Fruit fly (Drosophila melanogaster) whole organism, embryonic: ENCODE data around the gene CG6051.

Source experiments
- ATbp ChIP-seq: fragments of 200-800 bp; sonication (Bioruptor generic); optimal IDR thresholded peaks from 2 replicates; lab custom pipeline; 2017; ENCODE audit warnings: missing biosample characterization, mild to moderate bottlenecking, missing genetic modification characterization, missing genetic modification reagents
- Asciz ChIP-seq: fragments of 200-800 bp; sonication (Bioruptor generic); optimal IDR thresholded peaks from 2 replicates; lab custom pipeline; 2017; ENCODE audit warnings: missing biosample characterization, mild to moderate bottlenecking, missing genetic modification characterization, missing genetic modification reagents
- CG10654 ChIP-seq: fragments of 200-800 bp; sonication (Bioruptor generic); optimal IDR thresholded peaks from 2 replicates; lab custom pipeline; 2016; ENCODE audit warnings: missing biosample characterization, missing genetic modification characterization
- CG10959 ChIP-seq: fragments of 200-800 bp; sonication (Bioruptor generic); IDR thresholded peaks from 2 replicates; pipeline ENCODE4 v1.3.6; 2022; ENCODE audit warnings: missing biosample characterization, missing genetic modification characterization
- CG10979 ChIP-seq: fragments of 200-800 bp; sonication (Bioruptor generic); optimal IDR thresholded peaks from 2 replicates; lab custom pipeline; 2018; ENCODE audit warnings: missing biosample characterization, mild to moderate bottlenecking, missing genetic modification characterization, moderate library complexity
- CG11093 ChIP-seq: fragments of 200-800 bp; sonication (Bioruptor generic); IDR thresholded peaks from 3 replicates; pipeline ENCODE4 v1.3.6; 2022; ENCODE audit warnings: missing biosample characterization, missing genetic modification characterization
- CG11723 ChIP-seq: fragments of 200-800 bp; sonication (Bioruptor generic); optimal IDR thresholded peaks from 2 replicates; lab custom pipeline; 2017; ENCODE audit warnings: missing biosample characterization, mild to moderate bottlenecking, missing genetic modification characterization
- CG13123 ChIP-seq: fragments of 200-800 bp; sonication (Bioruptor generic); optimal IDR thresholded peaks from 2 replicates; lab custom pipeline; 2016; ENCODE audit warnings: missing biosample characterization, missing genetic modification characterization
- CG14965 ChIP-seq: fragments of 200-800 bp; sonication (Bioruptor generic); optimal IDR thresholded peaks from 2 replicates; lab custom pipeline; 2016; ENCODE audit warnings: missing biosample characterization, missing genetic modification characterization, borderline replicate concordance
- CG1529 ChIP-seq: fragments of 200-800 bp; sonication (Bioruptor generic); optimal IDR thresholded peaks from 3 replicates; lab custom pipeline; 2018; ENCODE audit warnings: missing biosample characterization, missing genetic modification characterization
- CG1603 ChIP-seq: fragments of 200-800 bp; sonication (Bioruptor generic); optimal IDR thresholded peaks from 2 replicates; lab custom pipeline; 2019; ENCODE audit warnings: missing biosample characterization, mild to moderate bottlenecking, missing genetic modification characterization, moderate library complexity
- CG1647 ChIP-seq: fragments of 200-800 bp; sonication (Bioruptor generic); optimal IDR thresholded peaks from 3 replicates; lab custom pipeline; 2016; ENCODE audit warnings: missing biosample characterization, missing genetic modification characterization
- CG16863 ChIP-seq: fragments of 200-800 bp; sonication (Bioruptor generic); optimal IDR thresholded peaks from 3 replicates; lab custom pipeline; 2016; ENCODE audit warnings: missing biosample characterization, missing genetic modification characterization
- CG17359 ChIP-seq: fragments of 200-800 bp; sonication (Bioruptor generic); optimal IDR thresholded peaks from 3 replicates; lab custom pipeline; 2018; ENCODE audit warnings: missing biosample characterization, mild to moderate bottlenecking, missing genetic modification characterization, moderate library complexity
- CG17829 ChIP-seq: fragments of 200-800 bp; optimal IDR thresholded peaks from 2 replicates; lab custom pipeline; 2019; ENCODE audit warnings: missing biosample characterization, mild to moderate bottlenecking, missing genetic modification characterization, moderate library complexity
- CG18476 ChIP-seq: fragments of 200-800 bp; sonication (Bioruptor generic); optimal IDR thresholded peaks from 2 replicates; lab custom pipeline; 2016; ENCODE audit warnings: missing biosample characterization, mild to moderate bottlenecking, missing genetic modification characterization
- CG2129 ChIP-seq: fragments of 200-800 bp; sonication (Bioruptor generic); IDR thresholded peaks from 2 replicates; pipeline ENCODE4 v1.3.6; 2022; ENCODE audit warnings: missing biosample characterization, missing genetic modification characterization; ENCODE audit not compliant: partially characterized antibody
- CG2199 ChIP-seq: fragments of 200-800 bp; sonication (Bioruptor generic); IDR thresholded peaks from 3 replicates; pipeline ENCODE4 v1.3.6; 2022; ENCODE audit warnings: missing biosample characterization, missing genetic modification characterization
- CG2202 ChIP-seq: fragments of 200-800 bp; sonication (Bioruptor generic); optimal IDR thresholded peaks from 2 replicates; lab custom pipeline; 2018; ENCODE audit warnings: missing biosample characterization, mild to moderate bottlenecking, missing genetic modification characterization
- CG2712 ChIP-seq: fragments of 200-800 bp; optimal IDR thresholded peaks from 3 replicates; lab custom pipeline; 2019; ENCODE audit warnings: missing biosample characterization, mild to moderate bottlenecking, missing genetic modification characterization, moderate library complexity
- CG3163 ChIP-seq: fragments of 200-800 bp; sonication (Bioruptor generic); optimal IDR thresholded peaks from 3 replicates; lab custom pipeline; 2016; ENCODE audit warnings: missing biosample characterization, missing genetic modification characterization
- CG3847 ChIP-seq: fragments of 200-800 bp; sonication (Bioruptor generic); IDR thresholded peaks from 2 replicates; pipeline ENCODE4 v1.3.6; 2022; ENCODE audit warnings: missing biosample characterization, missing genetic modification characterization
- CG4820 ChIP-seq: fragments of 200-800 bp; sonication (Bioruptor generic); optimal IDR thresholded peaks from 3 replicates; lab custom pipeline; 2016; ENCODE audit warnings: missing biosample characterization, missing genetic modification characterization
- CG6272 ChIP-seq: fragments of 200-800 bp; sonication (Bioruptor generic); IDR thresholded peaks from 2 replicates; pipeline ENCODE4 v1.3.6; 2022; ENCODE audit warnings: missing biosample characterization, missing genetic modification characterization
- CG6791 ChIP-seq: fragments of 200-800 bp; sonication (Bioruptor generic); IDR thresholded peaks from 3 replicates; pipeline ENCODE4 v1.3.6; 2022; ENCODE audit warnings: missing biosample characterization, missing genetic modification characterization; ENCODE audit not compliant: partially characterized antibody
- Dip3 ChIP-seq: fragments of 200-800 bp; sonication (Bioruptor generic); optimal IDR thresholded peaks from 3 replicates; lab custom pipeline; 2016; ENCODE audit warnings: missing biosample characterization, missing genetic modification characterization
- HmgD ChIP-seq: fragments of 200-800 bp; sonication (Bioruptor generic); optimal IDR thresholded peaks from 3 replicates; lab custom pipeline; 2016; ENCODE audit warnings: missing biosample characterization, missing genetic modification characterization
- Med ChIP-seq: fragments of 200-800 bp; sonication (Bioruptor generic); peaks from one replicate; lab custom pipeline; 2016; ENCODE audit warnings: missing biosample characterization, missing genetic modification characterization, mild to moderate bottlenecking, inconsistent platforms, moderate library complexity
- Nf-YA ChIP-seq: fragments of 200-800 bp; sonication (Bioruptor generic); IDR thresholded peaks from 2 replicates; pipeline ENCODE4 v1.3.6; 2022; ENCODE audit warnings: missing biosample characterization, missing genetic modification characterization
- Tbp ChIP-seq: fragments of >200 bp; optimal IDR thresholded peaks from 2 replicates; lab custom pipeline; 2018; ENCODE audit warnings: missing biosample characterization, missing genetic modification characterization
- Vsx1 ChIP-seq: fragments of 200-800 bp; sonication (Bioruptor generic); optimal IDR thresholded peaks from 2 replicates; lab custom pipeline; 2017; ENCODE audit warnings: missing biosample characterization, mild to moderate bottlenecking, missing genetic modification characterization, missing genetic modification reagents
- ash1 ChIP-seq: fragments of 200-800 bp; sonication (Bioruptor generic); optimal IDR thresholded peaks from 2 replicates; lab custom pipeline; 2018; ENCODE audit warnings: missing biosample characterization, mild to moderate bottlenecking, missing genetic modification characterization
- bsh ChIP-seq, 2 experiments: fragments of 200-800 bp; sonication (Bioruptor generic); optimal IDR thresholded peaks; 2 replicates each; lab custom pipeline; 2017 to 2018; ENCODE audit warnings: mild to moderate bottlenecking in 2 of 2, missing biosample characterization in 2 of 2, missing genetic modification characterization in 2 of 2, moderate library complexity in 1 of 2
- da ChIP-seq: fragments of 200-800 bp; sonication (Bioruptor generic); optimal IDR thresholded peaks from 2 replicates; lab custom pipeline; 2016; ENCODE audit warnings: missing biosample characterization, missing genetic modification characterization
- eve ChIP-seq, 2 experiments: fragments of >200 bp; optimal IDR thresholded peaks; 2 replicates each; lab custom pipeline; 2017; ENCODE audit warnings: missing biosample characterization in 2 of 2, missing genetic modification characterization in 2 of 2
- exex ChIP-seq: fragments of 200-800 bp; sonication (Bioruptor generic); optimal IDR thresholded peaks from 4 replicates; lab custom pipeline; 2018; ENCODE audit warnings: missing biosample characterization, mild to moderate bottlenecking, missing genetic modification characterization, moderate library complexity
- fd96Cb ChIP-seq: fragments of 200-800 bp; sonication (Bioruptor generic); optimal IDR thresholded peaks from 2 replicates; lab custom pipeline; 2018; ENCODE audit warnings: missing biosample characterization, mild to moderate bottlenecking, missing genetic modification characterization, moderate library complexity
- fu2 ChIP-seq: fragments of 200-800 bp; sonication (Bioruptor generic); optimal IDR thresholded peaks from 2 replicates; lab custom pipeline; 2016; ENCODE audit warnings: missing biosample characterization, missing genetic modification characterization
- gcm2 ChIP-seq: fragments of 200-800 bp; sonication (Bioruptor generic); optimal IDR thresholded peaks from 2 replicates; lab custom pipeline; 2016; ENCODE audit warnings: missing biosample characterization, missing genetic modification characterization
- lbe ChIP-seq: fragments of 200-800 bp; sonication (Bioruptor generic); optimal IDR thresholded peaks from 2 replicates; lab custom pipeline; 2016; ENCODE audit warnings: missing biosample characterization, mild to moderate bottlenecking, missing genetic modification characterization
- nmo ChIP-seq: fragments of 200-800 bp; sonication (Bioruptor generic); optimal IDR thresholded peaks from 2 replicates; lab custom pipeline; 2018; ENCODE audit warnings: missing biosample characterization, mild to moderate bottlenecking, missing genetic modification characterization, moderate library complexity
- pita ChIP-seq: fragments of 200-800 bp; sonication (Bioruptor generic); optimal IDR thresholded peaks from 2 replicates; lab custom pipeline; 2017; ENCODE audit warnings: missing biosample characterization, mild to moderate bottlenecking, missing genetic modification characterization
- pnt ChIP-seq: fragments of 200-800 bp; sonication (Bioruptor generic); optimal IDR thresholded peaks from 3 replicates; lab custom pipeline; 2016; ENCODE audit warnings: missing biosample characterization, missing genetic modification characterization
- sens ChIP-seq: fragments of 200-800 bp; sonication (Bioruptor generic); peaks from one replicate; lab custom pipeline; 2016; ENCODE audit warnings: missing biosample characterization, missing genetic modification characterization
- sens-2 ChIP-seq: fragments of 200-800 bp; sonication (Bioruptor generic); IDR thresholded peaks from 2 replicates; pipeline ENCODE4 v1.3.6; 2022; ENCODE audit warnings: missing biosample characterization, missing genetic modification characterization
- sisA ChIP-seq: fragments of 200-800 bp; sonication (Bioruptor generic); IDR thresholded peaks from 2 replicates; pipeline ENCODE4 v1.3.6; 2022; ENCODE audit warnings: missing biosample characterization, missing genetic modification characterization
- tna ChIP-seq: fragments of 200-800 bp; sonication (Bioruptor generic); IDR thresholded peaks from 2 replicates; pipeline ENCODE4 v1.3.6; 2022; ENCODE audit warnings: missing biosample characterization, missing genetic modification characterization; ENCODE audit not compliant: partially characterized antibody
- trem ChIP-seq: fragments of 200-800 bp; optimal IDR thresholded peaks from 3 replicates; lab custom pipeline; 2019; ENCODE audit warnings: missing biosample characterization, mild to moderate bottlenecking, missing genetic modification characterization, moderate library complexity
- unpg ChIP-seq: fragments of 200-800 bp; sonication (Bioruptor generic); optimal IDR thresholded peaks from 3 replicates; lab custom pipeline; 2018; ENCODE audit warnings: missing biosample characterization, mild to moderate bottlenecking, missing genetic modification characterization, moderate library complexity

The CG6051 gene

dm6 chr3R:27139963-27140362 is 10.9 kb downstream of the CG6051 start (continued):
- peak; percentile 12 for TF ChIP-seq fd96Cb
- no peak for TF ChIP-seq trem (tag; lab: Kevin White, UChicago)
- peak; percentile 60 for TF ChIP-seq Med (GFP tag; lab: Kevin White, UChicago)
- peak; percentile 10 for TF ChIP-seq CG10979
- no peak for TF ChIP-seq CG3163 (GFP tag; lab: Kevin White, UChicago)
- TF ChIP-seq CG6791 (GFP tag; lab: Robert Waterston, UW) = peak; percentile 38; the same call in 1 of the 3 replicates
- no peak for TF ChIP-seq Vsx1
- peak; percentile 20 for TF ChIP-seq nmo (GFP tag; lab: Kevin White, UChicago)
- peak; percentile 91 for TF ChIP-seq sens (GFP tag; lab: Kevin White, UChicago)
- TF ChIP-seq Tbp (GFP tag; lab: Kevin White, UChicago) = no peak
- no peak for TF ChIP-seq HmgD
- TF ChIP-seq ATbp (GFP tag; lab: Kevin White, UChicago) = peak; percentile 7
- no peak for TF ChIP-seq pita (GFP tag; lab: Kevin White, UChicago)
- no peak for TF ChIP-seq Dip3 (GFP tag; lab: Kevin White, UChicago)
- no peak for TF ChIP-seq CG10959 (GFP tag; lab: Robert Waterston, UW)
- no peak for TF ChIP-seq CG17829
- TF ChIP-seq CG2202 (tag; lab: Kevin White, UChicago) = no peak
- TF ChIP-seq ash1 (GFP tag; lab: Kevin White, UChicago) = no peak
- TF ChIP-seq CG18476 (GFP tag; lab: Kevin White, UChicago) = no peak
- no peak for TF ChIP-seq Asciz (GFP tag; lab: Kevin White, UChicago)
- no peak for TF ChIP-seq CG13123 (GFP tag; lab: Kevin White, UChicago)
- TF ChIP-seq CG3847 = 0 out of 2 replicates have a peak, but pooled peaks have one; percentile 5
- TF ChIP-seq CG11723 = no peak
- TF ChIP-seq pnt (GFP tag; lab: Kevin White, UChicago) = no peak
- TF ChIP-seq, all 482 proteins: peak for 30

- TF ChIP-seq CG17829 = no peak
Measured at dm6 chr3R:27138700-27139099, 12.2 kb downstream of the CG6051 start.

DNA sequence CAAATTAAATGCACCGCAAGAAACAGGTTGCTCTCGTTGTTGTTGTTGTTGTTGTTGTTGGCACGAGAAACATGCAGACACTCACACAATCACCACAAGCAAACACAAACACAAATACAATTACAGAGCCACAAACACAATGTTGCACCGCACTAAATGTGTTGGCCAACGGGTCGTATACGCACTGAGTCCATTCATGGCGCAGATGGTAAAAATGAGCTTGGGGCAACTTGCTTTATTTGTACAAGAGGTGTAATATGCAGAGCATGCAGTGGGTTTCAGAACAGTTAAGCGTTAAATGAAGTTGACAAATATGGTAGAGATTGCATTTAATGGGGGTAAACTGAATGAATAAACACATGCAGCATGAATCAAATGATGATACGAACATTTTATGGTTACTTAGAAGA is 12.9 kb downstream of the CG6051 start:
- TF ChIP-seq CG4820 (GFP tag; lab: Kevin White, UChicago) (no peak), CG14965 (GFP tag; lab: Kevin White, UChicago) (no peak), gcm2 (no peak), CG2129 (GFP tag; lab: Robert Waterston, UW) (no peak), CG2199 (GFP tag; lab: Robert Waterston, UW) (peak; percentile 64; the same call in 1 of the 3 replicates), pnt (GFP tag; lab: Kevin White, UChicago) (no peak), eve (GFP tag; optimal IDR thresholded peaks at IDR 0.05; lab: Kevin White, UChicago) (peak in 1 of 2 experiments; percentile 58), sens-2 (GFP tag; lab: Robert Waterston, UW) (no peak), CG1603 (peak; percentile 68), exex (tag; lab: Kevin White, UChicago) (no peak), CG1647 (no peak), bsh (GFP tag; optimal IDR thresholded peaks at IDR 0.05; lab: Kevin White, UChicago) (peak in 1 of 2 experiments; percentile 68), lbe (GFP tag; lab: Kevin White, UChicago) (no peak), CG11093 (GFP tag; lab: Robert Waterston, UW) (no peak), unpg (GFP tag; lab: Kevin White, UChicago) (peak; percentile 28), CG16863 (GFP tag; lab: Kevin White, UChicago) (no peak), sisA (GFP tag; lab: Robert Waterston, UW) (no peak), tna (no peak), CG10654 (peak; percentile 42), fu2 (no peak), da (GFP tag; lab: Kevin White, UChicago) (no peak), CG1529 (peak; percentile 64), CG17359 (tag; lab: Kevin White, UChicago) (peak; percentile 61), CG2712 (peak; percentile 19), Nf-YA (no peak), CG6272 (no peak)
